Worm (Caenorhabditis elegans) whole organism, late embryonic: ENCODE data around the gene K03B8.14.

Experiments used
- K02D7.2 ChIP-seq: sonication (generic microtip); optimal IDR thresholded peaks from 2 replicates; lab custom pipeline; 2017; ENCODE audit warnings: mild to moderate bottlenecking, missing genetic modification characterization, missing compliant biosample characterization
- T23F11.4 ChIP-seq: fragments of 200-800 bp; sonication (Bioruptor generic); optimal IDR thresholded peaks from 2 replicates; lab custom pipeline; 2018; ENCODE audit warnings: mild to moderate bottlenecking, missing genetic modification characterization, missing compliant biosample characterization
- Y22D7AL.16 ChIP-seq: sonication (generic microtip); optimal IDR thresholded peaks from 2 replicates; lab custom pipeline; 2016; ENCODE audit warnings: missing genetic modification characterization, missing compliant biosample characterization
- ama-1 ChIP-seq: fragments of 150-350 bp; optimal IDR thresholded peaks from 2 replicates; lab custom pipeline; 2014
- ceh-18 ChIP-seq: sonication (generic microtip); optimal IDR thresholded peaks from 2 replicates; lab custom pipeline; 2016; ENCODE audit warnings: missing genetic modification characterization, missing compliant biosample characterization
- ceh-19 ChIP-seq: fragments of 200-800 bp; sonication (Bioruptor generic); optimal IDR thresholded peaks from 2 replicates; lab custom pipeline; 2018; ENCODE audit warnings: mild to moderate bottlenecking, missing genetic modification characterization, missing compliant biosample characterization
- ceh-2 ChIP-seq: sonication (generic microtip); optimal IDR thresholded peaks from 2 replicates; lab custom pipeline; 2016; ENCODE audit warnings: missing genotype, missing genetic modification characterization, missing compliant biosample characterization
- ceh-22 ChIP-seq: sonication (generic microtip); optimal IDR thresholded peaks from 2 replicates; lab custom pipeline; 2017; ENCODE audit warnings: missing biosample characterization, missing genetic modification characterization
- ceh-24 ChIP-seq: sonication (generic microtip); optimal IDR thresholded peaks from 2 replicates; lab custom pipeline; 2016; ENCODE audit warnings: mild to moderate bottlenecking, missing genetic modification characterization, missing compliant biosample characterization
- ceh-9 ChIP-seq: sonication (generic microtip); optimal IDR thresholded peaks from 2 replicates; lab custom pipeline; 2016; ENCODE audit warnings: mild to moderate bottlenecking, missing genetic modification characterization, inconsistent platforms, missing compliant biosample characterization
- che-1 ChIP-seq: sonication (generic microtip); optimal IDR thresholded peaks from 2 replicates; lab custom pipeline; 2016; ENCODE audit warnings: mild to moderate bottlenecking, missing genetic modification characterization, missing compliant biosample characterization
- dmd-4 ChIP-seq: sonication (generic microtip); optimal IDR thresholded peaks from 2 replicates; lab custom pipeline; 2016; ENCODE audit warnings: borderline replicate concordance, missing genetic modification characterization, missing compliant biosample characterization
- dve-1 ChIP-seq: sonication (generic microtip); optimal IDR thresholded peaks from 2 replicates; lab custom pipeline; 2017; ENCODE audit warnings: antibody characterized with exemption, mild to moderate bottlenecking, missing genetic modification characterization, missing compliant biosample characterization
- elt-2 ChIP-seq: sonication (generic microtip); optimal IDR thresholded peaks from 2 replicates; lab custom pipeline; 2016; ENCODE audit warnings: missing genetic modification reagents, missing genetic modification characterization, missing compliant biosample characterization
- elt-4 ChIP-seq: sonication (generic microtip); optimal IDR thresholded peaks from 2 replicates; lab custom pipeline; 2016; ENCODE audit warnings: missing genetic modification characterization, missing compliant biosample characterization
- eyg-1 ChIP-seq: sonication (generic microtip); optimal IDR thresholded peaks from 2 replicates; lab custom pipeline; 2016; ENCODE audit warnings: missing genotype, missing genetic modification characterization, missing compliant biosample characterization
- fkh-6 ChIP-seq: sonication (generic microtip); optimal IDR thresholded peaks from 2 replicates; lab custom pipeline; 2016; ENCODE audit warnings: missing genetic modification characterization, missing compliant biosample characterization
- gmeb-2 ChIP-seq: sonication (generic microtip); optimal IDR thresholded peaks from 2 replicates; lab custom pipeline; 2016; ENCODE audit warnings: missing genetic modification characterization, inconsistent platforms, missing compliant biosample characterization
- hlh-13 ChIP-seq: fragments of 200-800 bp; sonication (Bioruptor generic); optimal IDR thresholded peaks from 2 replicates; lab custom pipeline; 2018; ENCODE audit warnings: mild to moderate bottlenecking, missing genetic modification characterization, missing compliant biosample characterization
- hlh-15 ChIP-seq: sonication (generic microtip); optimal IDR thresholded peaks from 2 replicates; lab custom pipeline; 2016; ENCODE audit warnings: missing genetic modification characterization, missing compliant biosample characterization
- lim-6 ChIP-seq: sonication (generic microtip); optimal IDR thresholded peaks from 2 replicates; lab custom pipeline; 2016; ENCODE audit warnings: missing genetic modification characterization, missing compliant biosample characterization
- madf-2 ChIP-seq: sonication (generic microtip); optimal IDR thresholded peaks from 2 replicates; lab custom pipeline; 2017; ENCODE audit warnings: missing genetic modification characterization, missing compliant biosample characterization
- mec-3 ChIP-seq: sonication (generic microtip); optimal IDR thresholded peaks from 2 replicates; lab custom pipeline; 2016; ENCODE audit warnings: borderline replicate concordance, missing genetic modification characterization, missing compliant biosample characterization
- nhr-232 ChIP-seq: sonication (generic microtip); optimal IDR thresholded peaks from 2 replicates; lab custom pipeline; 2016; ENCODE audit warnings: missing genetic modification characterization, missing compliant biosample characterization
- npax-4 ChIP-seq: sonication (generic microtip); optimal IDR thresholded peaks from 2 replicates; lab custom pipeline; 2016; ENCODE audit warnings: missing genetic modification characterization, missing compliant biosample characterization
- odd-2 ChIP-seq: sonication (generic microtip); optimal IDR thresholded peaks from 2 replicates; lab custom pipeline; 2017; ENCODE audit warnings: antibody characterized with exemption, mild to moderate bottlenecking, missing genetic modification characterization, missing compliant biosample characterization
- pat-9 ChIP-seq: fragments of 200-800 bp; sonication (Bioruptor generic); optimal IDR thresholded peaks from 2 replicates; lab custom pipeline; 2018; ENCODE audit warnings: mild to moderate bottlenecking, missing genetic modification characterization, moderate library complexity, missing compliant biosample characterization
- pax-1 ChIP-seq: fragments of 150-350 bp; optimal IDR thresholded peaks from 2 replicates; lab custom pipeline; 2014; ENCODE audit warnings: missing biosample characterization, missing genetic modification characterization
- pha-2 ChIP-seq: sonication (generic microtip); optimal IDR thresholded peaks from 2 replicates; lab custom pipeline; 2017; ENCODE audit warnings: mild to moderate bottlenecking, missing genetic modification characterization, missing compliant biosample characterization
- pqm-1 ChIP-seq: sonication (generic microtip); optimal IDR thresholded peaks from 2 replicates; lab custom pipeline; 2016; ENCODE audit warnings: missing genetic modification characterization, missing compliant biosample characterization
- pros-1 ChIP-seq: fragments of 150-350 bp; optimal IDR thresholded peaks from 2 replicates; lab custom pipeline; 2014; ENCODE audit warnings: missing biosample characterization, missing genetic modification reagents, missing genetic modification characterization
- ref-2 ChIP-seq: sonication (generic microtip); optimal IDR thresholded peaks from 2 replicates; lab custom pipeline; 2016; ENCODE audit warnings: missing genetic modification characterization, missing compliant biosample characterization
- rnt-1 ChIP-seq: sonication (generic microtip); optimal IDR thresholded peaks from 2 replicates; lab custom pipeline; 2016; ENCODE audit warnings: missing genetic modification characterization, missing compliant biosample characterization
- sox-2 ChIP-seq: fragments of 200-800 bp; sonication (Bioruptor generic); IDR thresholded peaks from 2 replicates; pipeline ENCODE4 v1.3.6; 2022; ENCODE audit warnings: missing genetic modification reagents, missing genetic modification characterization, missing compliant biosample characterization
- sox-4 ChIP-seq: sonication (generic microtip); optimal IDR thresholded peaks from 2 replicates; lab custom pipeline; 2017; ENCODE audit warnings: mild to moderate bottlenecking, missing genetic modification characterization, inconsistent platforms, missing compliant biosample characterization
- syd-9 ChIP-seq: sonication (generic microtip); optimal IDR thresholded peaks from 2 replicates; lab custom pipeline; 2016; ENCODE audit warnings: mild to moderate bottlenecking, missing genetic modification characterization, moderate library complexity, missing compliant biosample characterization
- tbx-2 ChIP-seq: sonication (generic microtip); optimal IDR thresholded peaks from 2 replicates; lab custom pipeline; 2016; ENCODE audit warnings: missing genetic modification characterization, missing compliant biosample characterization
- tbx-7 ChIP-seq: sonication (generic microtip); optimal IDR thresholded peaks from 2 replicates; lab custom pipeline; 2016; ENCODE audit warnings: missing genotype, missing genetic modification characterization, missing compliant biosample characterization
- ttx-3 ChIP-seq: sonication (generic microtip); optimal IDR thresholded peaks from 2 replicates; lab custom pipeline; 2016; ENCODE audit warnings: missing genetic modification reagents, missing genetic modification characterization, missing compliant biosample characterization
- unc-55 ChIP-seq: sonication (generic microtip); optimal IDR thresholded peaks from 2 replicates; lab custom pipeline; 2017; ENCODE audit warnings: missing biosample characterization, missing genetic modification reagents, missing genetic modification characterization
- zip-5 ChIP-seq: sonication (generic microtip); optimal IDR thresholded peaks from 2 replicates; lab custom pipeline; 2016; ENCODE audit warnings: missing genetic modification characterization, missing compliant biosample characterization

K03B8.14 gene

ce11 chrV:11407251-11407650 lies 16.9 kb downstream of the K03B8.14 start, which contains the start of gene K03B8.6:
Gene K03B8.6, plus strand, starts transcription at chrV:11407584.
- TF ChIP-seq syd-9, result no peak
- no peak for TF ChIP-seq ceh-24 (tag; lab: Kevin White, UChicago)
- no peak for TF ChIP-seq ceh-18
- no peak for TF ChIP-seq zip-5
- no peak for TF ChIP-seq pros-1 (tag; lab: Kevin White, UChicago)
- no peak for TF ChIP-seq elt-2 (tag; lab: Kevin White, UChicago)
- TF ChIP-seq sox-2, result no peak
- TF ChIP-seq npax-4, result no peak
- no peak for TF ChIP-seq pat-9
- TF ChIP-seq ttx-3 (tag; lab: Kevin White, UChicago), result no peak
- no peak for TF ChIP-seq T23F11.4
- TF ChIP-seq gmeb-2 (tag; lab: Kevin White, UChicago), result no peak
- no peak for TF ChIP-seq rnt-1
- TF ChIP-seq hlh-13, result no peak
- no peak for TF ChIP-seq mec-3 (tag; lab: Kevin White, UChicago)
- TF ChIP-seq eyg-1 (tag; lab: Kevin White, UChicago), result no peak
- no peak for TF ChIP-seq Y22D7AL.16 (tag; lab: Kevin White, UChicago)
- no peak for TF ChIP-seq pha-2
- no peak for TF ChIP-seq elt-4 (tag; lab: Kevin White, UChicago)

DNA sequence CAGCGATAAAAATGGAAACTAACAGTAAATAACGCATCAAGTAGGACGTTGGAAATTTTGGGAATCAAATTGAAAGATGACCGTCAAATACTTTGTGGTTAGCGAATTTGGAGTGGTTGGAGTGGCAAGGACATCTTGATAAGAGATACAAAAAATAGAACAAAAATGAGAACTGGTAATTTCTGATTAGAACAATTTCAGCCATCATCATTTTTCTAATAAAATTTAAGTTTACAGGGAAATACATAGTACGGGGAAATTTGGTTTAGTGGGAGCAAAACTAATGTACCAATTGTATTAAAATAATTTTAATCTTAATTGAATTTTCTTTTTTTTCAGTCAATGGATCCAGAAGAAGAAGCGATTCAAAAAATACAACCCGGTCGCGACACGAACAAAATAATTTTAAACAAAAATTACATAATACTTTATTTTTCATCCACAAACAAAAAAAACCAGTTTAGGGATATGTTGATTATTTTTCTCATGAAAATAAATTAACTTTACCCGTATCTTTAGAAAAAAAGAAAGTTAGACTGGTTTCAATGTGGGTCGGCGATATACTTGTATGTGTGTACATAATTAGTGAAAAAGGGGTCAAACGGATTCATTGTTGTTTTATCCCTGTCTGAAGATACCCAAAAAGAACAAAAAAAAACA lies 20.7 kb downstream of the K03B8.14 start, which contains the start of the genes K03B8.8 and grl-3:
Gene K03B8.8, minus strand, starts transcription at position 101 of the 660 bp plus-strand sequence.
Gene grl-3, plus strand, starts transcription at position 610 of the 660 bp plus-strand sequence.
- TF ChIP-seq che-1, result no peak
- TF ChIP-seq ref-2 (tag; lab: Kevin White, UChicago), result no peak
- no peak for TF ChIP-seq hlh-15 (tag; lab: Kevin White, UChicago)

ce11 chrV:11412125-11412524 lies 21.8 kb downstream of the K03B8.14 start:
- TF ChIP-seq elt-2 (tag; lab: Kevin White, UChicago) (peak; percentile 63), che-1 (no peak)

ce11 chrV:11415059-11415458 lies 24.8 kb downstream of the K03B8.14 start, which contains the start of gene deg-3:
Gene deg-3, minus strand, starts transcription at chrV:11415159.
- no peak for TF ChIP-seq ref-2 (tag; lab: Kevin White, UChicago)

- TF ChIP-seq nhr-232 (tag; lab: Kevin White, UChicago) (no peak), eyg-1 (tag; lab: Kevin White, UChicago) (no peak), tbx-2 (tag; lab: Kevin White, UChicago) (no peak), fkh-6 (tag; lab: Kevin White, UChicago) (no peak), ama-1 (lab: Kevin White, UChicago) (no peak), ref-2 (tag; lab: Kevin White, UChicago) (no peak), Y22D7AL.16 (tag; lab: Kevin White, UChicago) (no peak), ceh-2 (tag; lab: Kevin White, UChicago) (no peak)
Observed at ce11 chrV:11421605-11422004, 31.3 kb downstream of the K03B8.14 start, which contains the start of gene des-2. Gene des-2, minus strand, starts transcription at chrV:11421705.

ce11 chrV:11424565-11424964 lies 34.3 kb downstream of the K03B8.14 start, which contains the start of gene T26H10.2:
Gene T26H10.2, minus strand, starts transcription at chrV:11424665.
- TF ChIP-seq ceh-19 (GFP tag; lab: Kevin White, UChicago) (no peak), K02D7.2 (tag; lab: Kevin White, UChicago) (no peak), pros-1 (tag; lab: Kevin White, UChicago) (no peak), pha-2 (no peak), npax-4 (no peak), odd-2 (tag; lab: Kevin White, UChicago) (no peak), pax-1 (no peak), ceh-2 (tag; lab: Kevin White, UChicago) (no peak), lim-6 (tag; lab: Kevin White, UChicago) (no peak), dve-1 (tag; lab: Kevin White, UChicago) (no peak), ceh-22 (tag; lab: Kevin White, UChicago) (no peak), sox-4 (tag; lab: Kevin White, UChicago) (no peak), ceh-9 (tag; lab: Kevin White, UChicago) (no peak), pqm-1 (tag; lab: Kevin White, UChicago) (no peak), dmd-4 (tag; lab: Kevin White, UChicago) (no peak), tbx-7 (tag; lab: Kevin White, UChicago) (no peak), madf-2 (no peak), elt-2 (tag; lab: Kevin White, UChicago) (no peak), pat-9 (no peak), unc-55 (GFP tag; lab: Kevin White, UChicago) (no peak)
